Fruit fly (Drosophila melanogaster): Measurements from ENCODE around the gene ERp44.

Gene ERp44

DNA sequence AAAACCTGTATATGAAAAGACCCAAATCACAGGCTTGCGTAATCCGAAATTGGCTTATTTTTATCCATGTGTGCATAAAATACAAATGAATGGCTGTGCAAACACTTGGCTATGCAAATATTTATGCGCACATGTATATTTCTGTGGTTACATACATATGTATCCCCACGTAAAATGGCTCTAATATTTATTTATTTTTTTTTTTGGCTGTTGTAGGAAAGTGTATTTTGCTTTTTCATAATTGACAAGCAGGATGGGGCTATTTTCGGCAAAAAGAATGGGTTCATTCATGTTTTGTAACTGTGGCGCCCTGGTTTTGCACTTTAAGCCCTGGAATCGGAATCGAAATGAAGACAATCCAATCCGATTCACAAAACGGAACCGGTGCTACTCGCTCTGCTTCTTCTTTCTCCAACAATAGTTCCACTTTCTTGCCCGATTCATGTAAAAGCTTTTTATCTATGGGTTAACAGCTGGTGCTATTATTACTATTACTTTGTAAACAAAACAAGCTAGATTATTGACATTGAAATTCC lies 37.7 kb upstream of the ERp44 start (continued):
- TF ChIP-seq CG1647 (GFP tag; optimal IDR thresholded peaks at IDR 0.05) (peak; percentile 65), Oaz (GFP tag; IDR thresholded peaks at IDR 0.05) (no peak; the same call in 1 of the 2 replicates), ap (GFP tag; IDR thresholded peaks at IDR 0.05) (peak; percentile 63), CG2120 (GFP tag; optimal IDR thresholded peaks at IDR 0.05) (peak; percentile 85), CG11085 (GFP tag; IDR thresholded peaks at IDR 0.05) (peak; percentile 55), CG11560 (tag; IDR thresholded peaks at IDR 0.05) (no peak), CG4617 (GFP tag; optimal IDR thresholded peaks at IDR 0.05; ENCODE audit: borderline replicate concordance) (peak; percentile 27), CG14014 (GFP tag; IDR thresholded peaks at IDR 0.05) (peak; percentile 73; the same call in 1 of the 2 replicates), Fer3 (tag; optimal IDR thresholded peaks at IDR 0.05) (peak; percentile 64), slou (GFP tag; optimal IDR thresholded peaks at IDR 0.05) (peak; percentile 33), CG10462 (GFP tag; optimal IDR thresholded peaks at IDR 0.05) (peak; percentile 21), lmd (GFP tag; IDR thresholded peaks at IDR 0.05) (peak; percentile 72), esg (GFP tag; conservative IDR thresholded peaks at IDR 0.05) (peak; percentile 71), ci (GFP tag; IDR thresholded peaks at IDR 0.05) (peak; percentile 90), CG17359 (tag; optimal IDR thresholded peaks at IDR 0.05) (peak; percentile 77), gce (GFP tag; IDR thresholded peaks at IDR 0.05) (peak; percentile 61; the same call in 2 of the 3 replicates), CG12104 (GFP tag; optimal IDR thresholded peaks at IDR 0.05) (peak; percentile 73), odd (GFP tag; optimal IDR thresholded peaks at IDR 0.05) (peak; percentile 71), CG9932 (GFP tag; IDR thresholded peaks at IDR 0.05) (peak; percentile 84), CG31441 (GFP tag; IDR thresholded peaks at IDR 0.05) (peak; percentile 52; the same call in 1 of the 2 replicates), CG1792 (GFP tag; optimal IDR thresholded peaks at IDR 0.05) (peak; percentile 37), CG12236 (GFP tag; optimal IDR thresholded peaks at IDR 0.05) (peak; percentile 42), jigr1 (GFP tag; IDR thresholded peaks at IDR 0.05) (no peak; the same call in 1 of the 3 replicates), CG6791 (GFP tag; IDR thresholded peaks at IDR 0.05; ENCODE audit: partially characterized antibody) (no peak), CG5180 (GFP tag; optimal IDR thresholded peaks at IDR 0.05) (peak; percentile 48), dmrt99B (tag; optimal IDR thresholded peaks at IDR 0.05) (peak; percentile 73), Side (GFP tag; optimal IDR thresholded peaks at IDR 0.05) (peak; percentile 49), pfk (GFP tag; optimal IDR thresholded peaks at IDR 0.05) (peak; percentile 23), CG6175 (GFP tag; IDR thresholded peaks at IDR 0.05) (peak; percentile 41; the same call in 1 of the 3 replicates), h (optimal IDR thresholded peaks at IDR 0.05) (no peak), Nf-YB (GFP tag; optimal IDR thresholded peaks at IDR 0.05) (peak; percentile 59), CG2678 (tag; optimal IDR thresholded peaks at IDR 0.05) (peak; percentile 74), chm (GFP tag; IDR thresholded peaks at IDR 0.05) (peak; percentile 70; the same call in 1 of the 2 replicates), bab2 (GFP tag; optimal IDR thresholded peaks at IDR 0.05) (peak; percentile 70), CG2202 (tag; optimal IDR thresholded peaks at IDR 0.05) (peak; percentile 17), CG8765 (GFP tag; IDR thresholded peaks at IDR 0.05) (peak; percentile 47; the same call in 1 of the 2 replicates), CG6254 (GFP tag; optimal IDR thresholded peaks at IDR 0.05) (peak; percentile 42), CG10431 (GFP tag; optimal IDR thresholded peaks at IDR 0.05) (peak; percentile 0), CG4282 (GFP tag; optimal IDR thresholded peaks at IDR 0.05) (peak; percentile 53), CG3838 (GFP tag; optimal IDR thresholded peaks at IDR 0.05) (peak; percentile 30), run (tag; optimal IDR thresholded peaks at IDR 0.05) (peak; percentile 10), CG10979 (tag; optimal IDR thresholded peaks at IDR 0.05) (peak; percentile 21), Xrp1 (GFP tag; IDR thresholded peaks at IDR 0.05) (peak; percentile 81), aop (GFP tag; IDR thresholded peaks at IDR 0.05) (0 out of 2 replicates have a peak, but pooled peaks have one; percentile 21), Dll (GFP tag; IDR thresholded peaks at IDR 0.05; ENCODE audit: partially characterized antibody) (0 out of 4 replicates have a peak, but pooled peaks have one; percentile 22), Nf-YA (GFP tag; IDR thresholded peaks at IDR 0.05) (peak; percentile 54; the same call in 1 of the 2 replicates), D19A (tag; optimal IDR thresholded peaks at IDR 0.05) (peak; percentile 43), crp (GFP tag; optimal IDR thresholded peaks at IDR 0.05) (peak in 1 of 2 experiments; percentile 18), Asciz (GFP tag; optimal IDR thresholded peaks at IDR 0.05) (peak; percentile 32), CG7271 (tag; optimal IDR thresholded peaks at IDR 0.05) (no peak)

Data from whole organism, embryonic.